Worm (Caenorhabditis elegans) whole organism, early embryonic: ENCODE data around the gene F25B5.6.

Experiments
- B0310.2 ChIP-seq: sonication (generic microtip); optimal IDR thresholded peaks from 2 replicates; lab custom pipeline; 2016; ENCODE audit warnings: mild to moderate bottlenecking, missing genetic modification characterization, missing compliant biosample characterization
- aly-1 ChIP-seq: sonication (generic microtip); optimal IDR thresholded peaks from 2 replicates; lab custom pipeline; 2016; ENCODE audit warnings: missing genetic modification characterization, missing compliant biosample characterization
- ama-1 ChIP-seq: fragments of 150-350 bp; optimal IDR thresholded peaks from 2 replicates; lab custom pipeline; 2014
- ceh-13 ChIP-seq: fragments of 200-800 bp; sonication (Bioruptor generic); optimal IDR thresholded peaks from 2 replicates; lab custom pipeline; 2018; ENCODE audit warnings: mild to moderate bottlenecking, missing genetic modification characterization, missing compliant biosample characterization
- ceh-36 ChIP-seq: sonication (generic microtip); optimal IDR thresholded peaks from 2 replicates; lab custom pipeline; 2016; ENCODE audit warnings: missing genetic modification characterization, inconsistent platforms, missing compliant biosample characterization
- flt-1 ChIP-seq: fragments of 200-800 bp; sonication (Bioruptor generic); IDR thresholded peaks from 2 replicates; pipeline ENCODE4 v1.3.6; 2022; ENCODE audit warnings: missing genetic modification characterization, missing compliant biosample characterization
- hmbx-1 ChIP-seq: sonication (generic microtip); optimal IDR thresholded peaks from 2 replicates; lab custom pipeline; 2016; ENCODE audit warnings: mild to moderate bottlenecking, missing genetic modification characterization, missing compliant biosample characterization
- pes-1 ChIP-seq: fragments of 200-800 bp; sonication (Bioruptor generic); IDR thresholded peaks from 2 replicates; pipeline ENCODE4 v1.3.6; 2022; ENCODE audit warnings: missing genetic modification reagents, missing genetic modification characterization, missing compliant biosample characterization
- scrt-1 ChIP-seq: fragments of 200-800 bp; sonication (Bioruptor generic); IDR thresholded peaks from 2 replicates; pipeline ENCODE4 v1.3.6; 2022; ENCODE audit warnings: missing genetic modification characterization, missing compliant biosample characterization
- sea-1 ChIP-seq: fragments of 200-800 bp; sonication (Bioruptor generic); conservative IDR thresholded peaks from 2 replicates; pipeline ENCODE4 v1.3.6; 2022; ENCODE audit warnings: missing genetic modification characterization, missing compliant biosample characterization
- tbx-11 ChIP-seq: fragments of 200-800 bp; sonication (Bioruptor generic); IDR thresholded peaks from 2 replicates; pipeline ENCODE4 v1.3.6; 2022; ENCODE audit warnings: missing genetic modification characterization, missing compliant biosample characterization
- tbx-37 ChIP-seq: fragments of 200-800 bp; sonication (Bioruptor generic); conservative IDR thresholded peaks from 2 replicates; pipeline ENCODE4 v1.3.6; 2022; ENCODE audit warnings: missing genetic modification reagents, missing genetic modification characterization, missing compliant biosample characterization
- tra-4 ChIP-seq: sonication (generic microtip); optimal IDR thresholded peaks from 2 replicates; lab custom pipeline; 2017; ENCODE audit warnings: missing genetic modification characterization, missing compliant biosample characterization

- TF ChIP-seq B0310.2 (tag; lab: Kevin White, UChicago) = no peak
- no peak for TF ChIP-seq scrt-1 (GFP tag; lab: Robert Waterston, UW)
- TF ChIP-seq flt-1 (GFP tag; lab: Robert Waterston, UW) = no peak
- TF ChIP-seq ama-1 (lab: Kevin White, UChicago) = no peak
- no peak for TF ChIP-seq sea-1 (GFP tag; lab: Robert Waterston, UW)
- TF ChIP-seq ceh-36 (tag; lab: Kevin White, UChicago) = no peak
- no peak for TF ChIP-seq tra-4 (tag; lab: Kevin White, UChicago)
- no peak for TF ChIP-seq ceh-13 (GFP tag; lab: Kevin White, UChicago)
- no peak for TF ChIP-seq tbx-37 (GFP tag; lab: Robert Waterston, UW)
- TF ChIP-seq tbx-11 (GFP tag; lab: Robert Waterston, UW) = no peak
- TF ChIP-seq aly-1 (tag; lab: Kevin White, UChicago) = no peak
- TF ChIP-seq pes-1 (GFP tag; lab: Robert Waterston, UW) = no peak
- no peak for TF ChIP-seq hmbx-1
Measured at ce11 chrIII:5945865-5946264, 2.7 kb downstream of the F25B5.6 start, which contains the start of gene F25B5.5.
